Worm (Caenorhabditis elegans) whole organism, early embryonic: ENCODE results near the gene Y79H2A.2.

ENCODE experiments used
- B0310.2 ChIP-seq: sonication (generic microtip); optimal IDR thresholded peaks from 2 replicates; lab custom pipeline; 2016; ENCODE audit warnings: mild to moderate bottlenecking, missing genetic modification characterization, missing compliant biosample characterization
- aly-1 ChIP-seq: sonication (generic microtip); optimal IDR thresholded peaks from 2 replicates; lab custom pipeline; 2016; ENCODE audit warnings: missing genetic modification characterization, missing compliant biosample characterization
- ama-1 ChIP-seq: fragments of 150-350 bp; optimal IDR thresholded peaks from 2 replicates; lab custom pipeline; 2014
- ceh-13 ChIP-seq: fragments of 200-800 bp; sonication (Bioruptor generic); optimal IDR thresholded peaks from 2 replicates; lab custom pipeline; 2018; ENCODE audit warnings: mild to moderate bottlenecking, missing genetic modification characterization, missing compliant biosample characterization
- ceh-36 ChIP-seq: sonication (generic microtip); optimal IDR thresholded peaks from 2 replicates; lab custom pipeline; 2016; ENCODE audit warnings: missing genetic modification characterization, inconsistent platforms, missing compliant biosample characterization
- ets-7 ChIP-seq: sonication (generic microtip); optimal IDR thresholded peaks from 2 replicates; lab custom pipeline; 2016; ENCODE audit warnings: missing genotype, missing genetic modification characterization, missing compliant biosample characterization
- flt-1 ChIP-seq: fragments of 200-800 bp; sonication (Bioruptor generic); IDR thresholded peaks from 2 replicates; pipeline ENCODE4 v1.3.6; 2022; ENCODE audit warnings: missing genetic modification characterization, missing compliant biosample characterization
- hmg-4 ChIP-seq: fragments of 200-800 bp; sonication (Bioruptor generic); optimal IDR thresholded peaks from 2 replicates; lab custom pipeline; 2018; ENCODE audit warnings: mild to moderate bottlenecking, missing genetic modification characterization, missing compliant biosample characterization
- hnd-1 ChIP-seq: sonication (generic microtip); optimal IDR thresholded peaks from 2 replicates; lab custom pipeline; 2016; ENCODE audit warnings: missing genetic modification characterization, missing compliant biosample characterization
- scrt-1 ChIP-seq: fragments of 200-800 bp; sonication (Bioruptor generic); IDR thresholded peaks from 2 replicates; pipeline ENCODE4 v1.3.6; 2022; ENCODE audit warnings: missing genetic modification characterization, missing compliant biosample characterization
- tbx-37 ChIP-seq: fragments of 200-800 bp; sonication (Bioruptor generic); conservative IDR thresholded peaks from 2 replicates; pipeline ENCODE4 v1.3.6; 2022; ENCODE audit warnings: missing genetic modification reagents, missing genetic modification characterization, missing compliant biosample characterization

- TF ChIP-seq B0310.2 (tag; lab: Kevin White, UChicago) (no peak), scrt-1 (GFP tag; lab: Robert Waterston, UW) (no peak), aly-1 (tag; lab: Kevin White, UChicago) (no peak), ama-1 (no peak), flt-1 (GFP tag; lab: Robert Waterston, UW) (no peak), hnd-1 (tag; lab: Kevin White, UChicago) (no peak), tbx-37 (no peak), ceh-36 (tag; lab: Kevin White, UChicago) (no peak), hmg-4 (GFP tag; lab: Kevin White, UChicago) (no peak), ets-7 (tag; lab: Kevin White, UChicago) (no peak), ceh-13 (no peak)
Observed at ce11 chrIII:12002850-12003249, 27.7 kb downstream of the Y79H2A.2 start, which contains the start of gene Y56A3A.33.
